Worm (Caenorhabditis elegans) whole organism, L1 larva: ENCODE measurements around the gene F58A3.4.

ENCODE experiments used
- ama-1 ChIP-seq: fragments of 150-350 bp; optimal IDR thresholded peaks from 2 replicates; lab custom pipeline; 2014
- egl-27 ChIP-seq, 2 experiments: fragments of 150-350 bp in 1 of 2; sonication (generic microtip); optimal IDR thresholded peaks; 3 replicates each; lab custom pipeline; 2017 to 2018; ENCODE audit warnings: missing biosample characterization in 2 of 2, missing genetic modification characterization in 2 of 2, missing genetic modification reagents in 2 of 2
- elt-3 ChIP-seq, 6 experiments: fragments of 150-350 bp in 1 of 6; sonication (generic microtip); optimal IDR thresholded peaks; 2 replicates each; lab custom pipeline; 2017 to 2018; ENCODE audit warnings: missing biosample characterization in 6 of 6, missing genetic modification characterization in 6 of 6, inconsistent platforms in 1 of 6
- fos-1 ChIP-seq: fragments of 150-350 bp; optimal IDR thresholded peaks from 2 replicates; lab custom pipeline; 2014; ENCODE audit warnings: missing biosample characterization, missing genetic modification characterization
- lsy-2 ChIP-seq, 2 experiments: fragments of 150-350 bp; optimal IDR thresholded peaks; 2 replicates each; lab custom pipeline; 2014; ENCODE audit warnings: missing biosample characterization in 2 of 2, missing genetic modification characterization in 2 of 2
- nhr-12 ChIP-seq: sonication (generic microtip); optimal IDR thresholded peaks from 2 replicates; lab custom pipeline; 2017; ENCODE audit warnings: missing biosample characterization, missing genetic modification characterization
- nhr-19 ChIP-seq: fragments of 200-800 bp; sonication (Bioruptor generic); conservative IDR thresholded peaks from 2 replicates; pipeline ENCODE4 v1.3.6; 2022; ENCODE audit warnings: missing genetic modification characterization, missing compliant biosample characterization
- nhr-237 ChIP-seq: fragments of 150-350 bp; optimal IDR thresholded peaks from 2 replicates; lab custom pipeline; 2014; ENCODE audit warnings: missing biosample characterization, missing genetic modification characterization
- sptf-1 ChIP-seq: fragments of 150-350 bp; optimal IDR thresholded peaks from 2 replicates; lab custom pipeline; 2014; ENCODE audit warnings: missing biosample characterization, missing genetic modification characterization
- ztf-4 ChIP-seq: fragments of 150-350 bp; optimal IDR thresholded peaks from 2 replicates; lab custom pipeline; 2014; ENCODE audit warnings: missing biosample characterization, missing genetic modification characterization

ce11 chrX:10990159-10990854, 20.2 kb downstream of the F58A3.4 start:
- no peak for TF ChIP-seq sptf-1
- no peak for TF ChIP-seq ztf-4 (tag; lab: Kevin White, UChicago)
- no peak for TF ChIP-seq nhr-19 (GFP tag; lab: Robert Waterston, UW)
- no peak for TF ChIP-seq egl-27 (tag; optimal IDR thresholded peaks at IDR 0.05; lab: Kevin White, UChicago)
- TF ChIP-seq ama-1, result no peak
- TF ChIP-seq elt-3 (tag; optimal IDR thresholded peaks at IDR 0.05; lab: Kevin White, UChicago), result no peak
- TF ChIP-seq nhr-237 (tag; lab: Kevin White, UChicago), result no peak
- no peak for TF ChIP-seq nhr-12 (tag; lab: Kevin White, UChicago)
- no peak for TF ChIP-seq lsy-2 (tag; optimal IDR thresholded peaks at IDR 0.05; lab: Kevin White, UChicago)
- no peak for TF ChIP-seq fos-1 (tag; lab: Kevin White, UChicago)
